Fruit fly (Drosophila melanogaster) whole organism, embryonic: ENCODE results near the gene Apt1.
A peak's percentile ranks its signal among the peaks of the same experiment; 100 is the strongest.

Experiments used
- Aef1 ChIP-seq: fragments of 200-800 bp; sonication (Bioruptor generic); IDR thresholded peaks from 3 replicates; pipeline ENCODE4 v1.3.6; 2022; ENCODE audit warnings: missing biosample characterization, missing genetic modification characterization
- CG10274 ChIP-seq: fragments of 200-800 bp; sonication (Bioruptor generic); optimal IDR thresholded peaks from 3 replicates; lab custom pipeline; 2017; ENCODE audit warnings: missing biosample characterization, mild to moderate bottlenecking, missing genetic modification characterization
- CG11456 ChIP-seq: fragments of 200-800 bp; sonication (Bioruptor generic); IDR thresholded peaks from 3 replicates; pipeline ENCODE4 v1.3.6; 2022; ENCODE audit warnings: missing biosample characterization, missing genetic modification characterization
- CG12744 ChIP-seq: fragments of 200-800 bp; sonication (Bioruptor generic); optimal IDR thresholded peaks from 2 replicates; lab custom pipeline; 2016; ENCODE audit warnings: missing biosample characterization, missing genetic modification characterization
- CG13296 ChIP-seq: fragments of 200-800 bp; sonication (Bioruptor generic); optimal IDR thresholded peaks from 3 replicates; lab custom pipeline; 2018; ENCODE audit warnings: missing biosample characterization, mild to moderate bottlenecking, missing genetic modification characterization
- CG13894 ChIP-seq: fragments of 200-800 bp; sonication (Bioruptor generic); optimal IDR thresholded peaks from 3 replicates; lab custom pipeline; 2018; ENCODE audit warnings: missing biosample characterization, mild to moderate bottlenecking, missing genetic modification characterization, moderate library complexity
- CG14014 ChIP-seq: fragments of 200-800 bp; sonication (Bioruptor generic); IDR thresholded peaks from 2 replicates; pipeline ENCODE4 v1.3.6; 2022; ENCODE audit warnings: missing biosample characterization, missing genetic modification characterization
- CG1603 ChIP-seq: fragments of 200-800 bp; sonication (Bioruptor generic); optimal IDR thresholded peaks from 2 replicates; lab custom pipeline; 2019; ENCODE audit warnings: missing biosample characterization, mild to moderate bottlenecking, missing genetic modification characterization, moderate library complexity
- CG17359 ChIP-seq: fragments of 200-800 bp; sonication (Bioruptor generic); optimal IDR thresholded peaks from 3 replicates; lab custom pipeline; 2018; ENCODE audit warnings: missing biosample characterization, mild to moderate bottlenecking, missing genetic modification characterization, moderate library complexity
- CG2889 ChIP-seq: fragments of 200-800 bp; sonication (Bioruptor generic); IDR thresholded peaks from 3 replicates; pipeline ENCODE4 v1.3.6; 2022; ENCODE audit warnings: missing biosample characterization, missing genetic modification characterization
- CG32767 ChIP-seq: fragments of 200-800 bp; sonication (Bioruptor generic); IDR thresholded peaks from 2 replicates; pipeline ENCODE4 v1.3.6; 2022; ENCODE audit warnings: missing biosample characterization, missing genetic modification characterization
- CG34422 ChIP-seq: fragments of 200-800 bp; sonication (Bioruptor generic); IDR thresholded peaks from 3 replicates; pipeline ENCODE4 v1.3.6; 2022; ENCODE audit warnings: missing biosample characterization, missing genetic modification characterization
- CG6272 ChIP-seq: fragments of 200-800 bp; sonication (Bioruptor generic); IDR thresholded peaks from 2 replicates; pipeline ENCODE4 v1.3.6; 2022; ENCODE audit warnings: missing biosample characterization, missing genetic modification characterization
- CG6689 ChIP-seq: fragments of 200-800 bp; sonication (Bioruptor generic); IDR thresholded peaks from 2 replicates; pipeline ENCODE4 v1.3.6; 2022; ENCODE audit warnings: missing biosample characterization, missing genetic modification characterization
- CG7357 ChIP-seq: fragments of 200-800 bp; sonication (Bioruptor generic); IDR thresholded peaks from 3 replicates; pipeline ENCODE4 v1.3.6; 2022; ENCODE audit warnings: missing biosample characterization, missing genetic modification characterization
- CG8924 ChIP-seq: fragments of 200-800 bp; optimal IDR thresholded peaks from 3 replicates; lab custom pipeline; 2019; ENCODE audit warnings: missing biosample characterization, mild to moderate bottlenecking, missing genetic modification characterization, moderate library complexity
- CTCF ChIP-seq: fragments of 200-800 bp; sonication (Bioruptor generic); optimal IDR thresholded peaks from 2 replicates; lab custom pipeline; 2017; ENCODE audit warnings: missing biosample characterization, mild to moderate bottlenecking, missing genetic modification characterization, moderate library complexity
- Dbx ChIP-seq: fragments of 200-800 bp; sonication (Bioruptor generic); IDR thresholded peaks from 3 replicates; pipeline ENCODE4 v1.3.6; 2022; ENCODE audit warnings: missing biosample characterization, missing genetic modification characterization
- Deaf1 ChIP-seq: fragments of 200-800 bp; optimal IDR thresholded peaks from 3 replicates; lab custom pipeline; 2019; ENCODE audit warnings: missing biosample characterization, mild to moderate bottlenecking, missing genetic modification characterization, moderate library complexity
- Drgx ChIP-seq: fragments of 200-800 bp; sonication (Bioruptor generic); IDR thresholded peaks from 2 replicates; pipeline ENCODE4 v1.3.6; 2022; ENCODE audit warnings: missing biosample characterization, missing genetic modification characterization
- Med ChIP-seq: fragments of 200-800 bp; sonication (Bioruptor generic); peaks from one replicate; lab custom pipeline; 2016; ENCODE audit warnings: missing biosample characterization, missing genetic modification characterization, mild to moderate bottlenecking, inconsistent platforms, moderate library complexity
- Meics ChIP-seq: fragments of 200-800 bp; sonication (Bioruptor generic); optimal IDR thresholded peaks from 2 replicates; lab custom pipeline; 2017; ENCODE audit warnings: missing biosample characterization, mild to moderate bottlenecking, missing genetic modification characterization
- Nf-YC ChIP-seq: fragments of 200-800 bp; optimal IDR thresholded peaks from 3 replicates; lab custom pipeline; 2019; ENCODE audit warnings: missing biosample characterization, mild to moderate bottlenecking, missing genetic modification characterization, moderate library complexity
- Opbp ChIP-seq: fragments of 200-800 bp; sonication (Bioruptor generic); IDR thresholded peaks from 3 replicates; pipeline ENCODE4 v1.3.6; 2022; ENCODE audit warnings: missing biosample characterization, missing genetic modification characterization; ENCODE audit not compliant: partially characterized antibody
- bbx ChIP-seq: fragments of 200-800 bp; sonication (Bioruptor generic); IDR thresholded peaks from 2 replicates; pipeline ENCODE4 v1.3.6; 2022; ENCODE audit warnings: missing biosample characterization, missing genetic modification characterization; ENCODE audit not compliant: partially characterized antibody
- cas ChIP-seq: fragments of 200-800 bp; sonication (Bioruptor generic); IDR thresholded peaks from 2 replicates; pipeline ENCODE4 v1.3.6; 2022; ENCODE audit warnings: missing biosample characterization, missing genetic modification characterization
- cato ChIP-seq: fragments of 200-800 bp; sonication (Bioruptor generic); optimal IDR thresholded peaks from 2 replicates; lab custom pipeline; 2016; ENCODE audit warnings: missing biosample characterization, missing genetic modification characterization, borderline replicate concordance
- chinmo ChIP-seq: fragments of 200-800 bp; sonication (Bioruptor generic); IDR thresholded peaks from 4 replicates; pipeline ENCODE4 v1.3.6; 2022; ENCODE audit warnings: missing biosample characterization, missing genetic modification characterization; ENCODE audit not compliant: partially characterized antibody
- crol ChIP-seq: fragments of 200-800 bp; sonication (Bioruptor generic); IDR thresholded peaks from 2 replicates; pipeline ENCODE4 v1.3.6; 2022; ENCODE audit warnings: missing biosample characterization, missing genetic modification characterization
- crp ChIP-seq, 2 experiments: fragments of 200-800 bp; sonication (Bioruptor generic); optimal IDR thresholded peaks; 2 replicates in 1 of 2; 3 replicates in 1 of 2; lab custom pipeline; 2017; ENCODE audit warnings: missing biosample characterization in 2 of 2, missing genetic modification characterization in 2 of 2, mild to moderate bottlenecking in 1 of 2, moderate library complexity in 1 of 2
- grau ChIP-seq: fragments of 200-800 bp; optimal IDR thresholded peaks from 3 replicates; lab custom pipeline; 2019; ENCODE audit warnings: missing biosample characterization, mild to moderate bottlenecking, missing genetic modification characterization, moderate library complexity
- jigr1 ChIP-seq: fragments of 200-800 bp; sonication (Bioruptor generic); IDR thresholded peaks from 3 replicates; pipeline ENCODE4 v1.3.6; 2022; ENCODE audit warnings: missing biosample characterization, missing genetic modification characterization
- pita ChIP-seq: fragments of 200-800 bp; sonication (Bioruptor generic); optimal IDR thresholded peaks from 2 replicates; lab custom pipeline; 2017; ENCODE audit warnings: missing biosample characterization, mild to moderate bottlenecking, missing genetic modification characterization
- stwl ChIP-seq: fragments of 200-800 bp; sonication (Bioruptor generic); optimal IDR thresholded peaks from 3 replicates; lab custom pipeline; 2018; ENCODE audit warnings: missing biosample characterization, mild to moderate bottlenecking, missing genetic modification characterization, moderate library complexity
- sug ChIP-seq: fragments of 200-800 bp; optimal IDR thresholded peaks from 2 replicates; lab custom pipeline; 2019; ENCODE audit warnings: missing biosample characterization, mild to moderate bottlenecking, missing genetic modification characterization, moderate library complexity
- trh ChIP-seq: fragments of 200-800 bp; sonication (Bioruptor generic); optimal IDR thresholded peaks from 2 replicates; lab custom pipeline; 2016; ENCODE audit warnings: missing biosample characterization, missing genetic modification characterization

Gene Apt1

dm6 chr3L:11596585-11597252 is 31.1 kb upstream of the Apt1 start, which contains the start of gene CG7368 (continued):
- TF ChIP-seq CG6689 (GFP tag; lab: Robert Waterston, UW) (no peak), CG12744 (no peak)

dm6 chr3L:11599255-11599654 is 28.6 kb upstream of the Apt1 start:
- TF ChIP-seq CG13296 (no peak), CG10274 (GFP tag; lab: Kevin White, UChicago) (no peak), Aef1 (GFP tag; lab: Robert Waterston, UW) (no peak), stwl (no peak), trh (GFP tag; lab: Kevin White, UChicago) (no peak), CG14014 (GFP tag; lab: Robert Waterston, UW) (no peak), crp (GFP tag; optimal IDR thresholded peaks at IDR 0.05; lab: Kevin White, UChicago) (no peak), cas (GFP tag; lab: Robert Waterston, UW) (no peak), sug (tag; lab: Kevin White, UChicago) (no peak), Nf-YC (tag; lab: Kevin White, UChicago) (no peak), CG1603 (tag; lab: Kevin White, UChicago) (no peak), pita (GFP tag; lab: Kevin White, UChicago) (no peak), bbx (no peak)
- TF ChIP-seq, all 482 proteins: peak for 0

dm6 chr3L:11599965-11600420 is 27.8 kb upstream of the Apt1 start, which contains the start of the genes CG14137 and CG46394:
Gene CG14137, minus strand, starts transcription at chr3L:11600065.
Gene CG46394, plus strand, starts transcription at chr3L:11600370.
- TF ChIP-seq CG2889, result 0 out of 3 replicates have a peak, but pooled peaks have one; percentile 3
- TF ChIP-seq CG17359 (tag; lab: Kevin White, UChicago), result no peak

- peak; percentile 40 for TF ChIP-seq CTCF (GFP tag; lab: Kevin White, UChicago)
- 0 out of 3 replicates have a peak, but pooled peaks have one; percentile 31 for TF ChIP-seq Opbp
- TF ChIP-seq CG11456 (GFP tag; lab: Robert Waterston, UW), result 0 out of 3 replicates have a peak, but pooled peaks have one; percentile 47
- no peak for TF ChIP-seq grau (tag; lab: Kevin White, UChicago)
- 0 out of 2 replicates have a peak, but pooled peaks have one; percentile 12 for TF ChIP-seq CG32767 (GFP tag; lab: Robert Waterston, UW)
- TF ChIP-seq CG13894, result peak; percentile 84
- 0 out of 4 replicates have a peak, but pooled peaks have one; percentile 21 for TF ChIP-seq chinmo (GFP tag; lab: Robert Waterston, UW)
- TF ChIP-seq Meics (GFP tag; lab: Kevin White, UChicago), result no peak
- 0 out of 2 replicates have a peak, but pooled peaks have one; percentile 11 for TF ChIP-seq Drgx (GFP tag; lab: Robert Waterston, UW)
- TF ChIP-seq Med (GFP tag; lab: Kevin White, UChicago), result no peak
- no peak for TF ChIP-seq CG8924 (tag; lab: Kevin White, UChicago)
- peak; percentile 82 for TF ChIP-seq crol
- TF ChIP-seq Deaf1, result peak; percentile 85
- peak; percentile 28; the same call in 1 of the 3 replicates for TF ChIP-seq CG34422 (GFP tag; lab: Robert Waterston, UW)
- no peak for TF ChIP-seq jigr1 (GFP tag; lab: Robert Waterston, UW)
- peak; percentile 31; the same call in 1 of the 2 replicates for TF ChIP-seq CG6272 (GFP tag; lab: Robert Waterston, UW)
- TF ChIP-seq Dbx (GFP tag; lab: Robert Waterston, UW), result 0 out of 3 replicates have a peak, but pooled peaks have one; percentile 11
- no peak for TF ChIP-seq cato
- TF ChIP-seq CG7357 (GFP tag; lab: Robert Waterston, UW), result 0 out of 3 replicates have a peak, but pooled peaks have one; percentile 32
- TF ChIP-seq, all 482 proteins: peak for 13
Measured at dm6 chr3L:11601133-11601532, 26.7 kb upstream of the Apt1 start.
